Fruit fly (Drosophila melanogaster): Measurements from ENCODE around the gene indra.

The indra gene

dm6 chr3L:1370939-1371338 lies 28.7 kb upstream of the indra start (continued):
- TF ChIP-seq CG10631 (GFP tag; optimal IDR thresholded peaks at IDR 0.05): peak; percentile 39
- TF ChIP-seq CG11902 (GFP tag; optimal IDR thresholded peaks at IDR 0.05): no peak
- TF ChIP-seq Smox (GFP tag; optimal IDR thresholded peaks at IDR 0.05): peak; percentile 17
- no peak for TF ChIP-seq spab (GFP tag; optimal IDR thresholded peaks at IDR 0.05)
- peak; percentile 66 for TF ChIP-seq OdsH (GFP tag; optimal IDR thresholded peaks at IDR 0.05)
- peak; percentile 17 for TF ChIP-seq CG10669 (GFP tag; optimal IDR thresholded peaks at IDR 0.05)
- TF ChIP-seq vri (GFP tag; optimal IDR thresholded peaks at IDR 0.05): no peak
- peak; percentile 20 for TF ChIP-seq Met (GFP tag; optimal IDR thresholded peaks at IDR 0.05)
- TF ChIP-seq svp (GFP tag): peak; percentile 66
- peak; percentile 22 for TF ChIP-seq CG3919 (GFP tag; optimal IDR thresholded peaks at IDR 0.05)
- TF ChIP-seq CG15336 (GFP tag; IDR thresholded peaks at IDR 0.05): peak; percentile 82
- peak; percentile 35 for TF ChIP-seq Ets96B (tag; optimal IDR thresholded peaks at IDR 0.05)
- peak; percentile 75 for TF ChIP-seq eg (GFP tag; IDR thresholded peaks at IDR 0.05)
- TF ChIP-seq CG16779 (tag; optimal IDR thresholded peaks at IDR 0.05): no peak
- TF ChIP-seq fd59A (GFP tag; optimal IDR thresholded peaks at IDR 0.05): peak; percentile 4
- no peak for TF ChIP-seq Eip75B (GFP tag; optimal IDR thresholded peaks at IDR 0.05)
- TF ChIP-seq net (GFP tag; optimal IDR thresholded peaks at IDR 0.05): peak; percentile 53
- TF ChIP-seq CG1621 (tag; optimal IDR thresholded peaks at IDR 0.05): peak; percentile 8
- no peak for TF ChIP-seq CG8319 (GFP tag; optimal IDR thresholded peaks at IDR 0.05)
- no peak for TF ChIP-seq topi (GFP tag; optimal IDR thresholded peaks at IDR 0.05)
- TF ChIP-seq ss (GFP tag; optimal IDR thresholded peaks at IDR 0.05): no peak
- peak; percentile 47 for TF ChIP-seq Hr39 (GFP tag; optimal IDR thresholded peaks at IDR 0.05)

DNA sequence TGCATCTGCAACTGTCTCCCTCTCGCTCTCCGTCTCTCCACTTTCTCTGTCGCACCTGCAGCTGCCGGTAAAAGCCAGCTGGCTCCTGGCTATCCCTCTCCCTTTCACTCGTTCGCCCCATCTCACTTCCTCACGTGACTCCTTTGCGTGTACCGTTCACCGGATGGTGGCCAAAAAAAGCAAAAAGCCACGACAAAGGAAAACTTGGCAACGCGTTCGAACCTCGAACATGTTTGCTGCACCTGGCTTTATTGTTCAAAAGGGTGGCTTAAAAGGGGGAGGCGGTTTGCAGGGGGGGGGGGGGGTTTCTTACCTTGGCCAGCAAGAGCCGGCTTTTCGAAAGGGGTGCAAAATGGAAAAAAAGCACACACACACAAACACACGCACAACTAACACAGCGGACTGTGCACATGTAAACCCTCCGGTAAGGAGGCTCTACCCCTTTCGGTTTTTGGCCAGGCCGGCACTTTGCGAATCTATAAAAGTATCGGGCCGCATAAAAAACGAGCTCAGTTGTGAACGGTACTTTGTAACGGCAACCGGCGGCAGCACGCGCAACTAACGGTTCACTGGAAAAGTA lies 28.0 kb upstream of the indra start, which contains the start of gene ru:
TSS of gene ru (plus strand) at position 530 of the 580 bp plus-strand sequence.
- TF ChIP-seq svp (GFP tag): no peak
- TF ChIP-seq Ets21C (GFP tag; optimal IDR thresholded peaks at IDR 0.05): no peak
- TF ChIP-seq Eip78C (GFP tag): peak; percentile 40
- peak; percentile 36 to 59 for TF ChIP-seq ss (GFP tag; optimal IDR thresholded peaks at IDR 0.05)

dm6 chr3L:1368201-1368617 lies 26.0 kb upstream of the indra start:
- TF ChIP-seq lz (GFP tag; optimal IDR thresholded peaks at IDR 0.05) (peak; percentile 76), dac (GFP tag; optimal IDR thresholded peaks at IDR 0.05) (no peak), CG10669 (GFP tag; optimal IDR thresholded peaks at IDR 0.05) (peak; percentile 32), CG6276 (GFP tag; optimal IDR thresholded peaks at IDR 0.05) (no peak), CG31627 (GFP tag; optimal IDR thresholded peaks at IDR 0.05) (peak; percentile 89), Sox14 (GFP tag; optimal IDR thresholded peaks at IDR 0.05) (peak; percentile 62), fd85E (GFP tag; optimal IDR thresholded peaks at IDR 0.05) (no peak), Smox (GFP tag; optimal IDR thresholded peaks at IDR 0.05) (peak; percentile 71), CG8319 (GFP tag; optimal IDR thresholded peaks at IDR 0.05) (peak; percentile 72), CG6808 (GFP tag; optimal IDR thresholded peaks at IDR 0.05) (peak; percentile 7), CG8119 (GFP tag; IDR thresholded peaks at IDR 0.05) (peak; percentile 33; the same call in 2 of the 3 replicates), CG6792 (GFP tag; optimal IDR thresholded peaks at IDR 0.05) (peak; percentile 74), Eip78C (GFP tag) (peak; percentile 94), Gug (GFP tag; IDR thresholded peaks at IDR 0.05) (no peak), fkh (GFP tag; optimal IDR thresholded peaks at IDR 0.05) (peak; percentile 61), CG11902 (GFP tag; optimal IDR thresholded peaks at IDR 0.05) (peak; percentile 68), CG15336 (GFP tag; IDR thresholded peaks at IDR 0.05) (peak; percentile 47), net (GFP tag; optimal IDR thresholded peaks at IDR 0.05) (peak; percentile 58), CG9139 (GFP tag; optimal IDR thresholded peaks at IDR 0.05) (peak; percentile 2), Hr39 (GFP tag; optimal IDR thresholded peaks at IDR 0.05) (peak; percentile 89), OdsH (GFP tag; optimal IDR thresholded peaks at IDR 0.05) (peak; percentile 73), CG10631 (GFP tag; optimal IDR thresholded peaks at IDR 0.05) (peak; percentile 53), salr (GFP tag; optimal IDR thresholded peaks at IDR 0.05) (no peak), svp (GFP tag) (peak; percentile 95), pdm3 (GFP tag; optimal IDR thresholded peaks at IDR 0.05) (peak; percentile 64), Met (GFP tag; optimal IDR thresholded peaks at IDR 0.05) (peak; percentile 83), cyc (GFP tag; optimal IDR thresholded peaks at IDR 0.05) (peak; percentile 86), eg (GFP tag; IDR thresholded peaks at IDR 0.05) (peak; percentile 35; the same call in 1 of the 3 replicates), vri (GFP tag; optimal IDR thresholded peaks at IDR 0.05) (peak; percentile 71), CG16779 (tag; optimal IDR thresholded peaks at IDR 0.05) (no peak), Ets96B (tag; optimal IDR thresholded peaks at IDR 0.05) (peak; percentile 29), CG1621 (tag; optimal IDR thresholded peaks at IDR 0.05) (peak; percentile 1), fd59A (GFP tag; optimal IDR thresholded peaks at IDR 0.05) (peak; percentile 15), Hr38 (GFP tag; optimal IDR thresholded peaks at IDR 0.05) (no peak), dsx (GFP tag; optimal IDR thresholded peaks at IDR 0.05; ENCODE audit: poor library complexity, severe bottlenecking) (peak; percentile 11), esn (GFP tag; optimal IDR thresholded peaks at IDR 0.05) (peak; percentile 83), spab (GFP tag; optimal IDR thresholded peaks at IDR 0.05) (peak; percentile 21), CG7368 (GFP tag; optimal IDR thresholded peaks at IDR 0.05) (peak; percentile 61), Eip93F (GFP tag; optimal IDR thresholded peaks at IDR 0.05) (no peak)

All from whole organism, prepupa.